Worm (Caenorhabditis elegans) whole organism, late embryonic: ENCODE data around the gene mccc-2.
A peak's percentile ranks its signal among the peaks of the same experiment; 100 is the strongest.

ENCODE experiments used
- C08G9.2 ChIP-seq: sonication (generic microtip); optimal IDR thresholded peaks from 2 replicates; lab custom pipeline; 2016; ENCODE audit warnings: mild to moderate bottlenecking, missing genetic modification characterization, moderate library complexity, missing compliant biosample characterization
- K02D7.2 ChIP-seq: sonication (generic microtip); optimal IDR thresholded peaks from 2 replicates; lab custom pipeline; 2017; ENCODE audit warnings: mild to moderate bottlenecking, missing genetic modification characterization, missing compliant biosample characterization
- K09A11.1 ChIP-seq: sonication (generic microtip); optimal IDR thresholded peaks from 2 replicates; lab custom pipeline; 2017; ENCODE audit warnings: antibody characterized with exemption, mild to moderate bottlenecking, missing genetic modification characterization, missing compliant biosample characterization; ENCODE audit not compliant: insufficient read depth
- T23F11.4 ChIP-seq: fragments of 200-800 bp; sonication (Bioruptor generic); optimal IDR thresholded peaks from 2 replicates; lab custom pipeline; 2018; ENCODE audit warnings: mild to moderate bottlenecking, missing genetic modification characterization, missing compliant biosample characterization
- Y22D7AL.16 ChIP-seq: sonication (generic microtip); optimal IDR thresholded peaks from 2 replicates; lab custom pipeline; 2016; ENCODE audit warnings: missing genetic modification characterization, missing compliant biosample characterization
- ahr-1 ChIP-seq: sonication (generic microtip); optimal IDR thresholded peaks from 2 replicates; lab custom pipeline; 2016; ENCODE audit warnings: missing genetic modification characterization, missing compliant biosample characterization
- ama-1 ChIP-seq: fragments of 150-350 bp; optimal IDR thresholded peaks from 2 replicates; lab custom pipeline; 2014
- ceh-14 ChIP-seq: sonication (generic microtip); optimal IDR thresholded peaks from 2 replicates; lab custom pipeline; 2016; ENCODE audit warnings: missing genotype, missing genetic modification characterization, missing compliant biosample characterization
- ceh-18 ChIP-seq: sonication (generic microtip); optimal IDR thresholded peaks from 2 replicates; lab custom pipeline; 2016; ENCODE audit warnings: missing genetic modification characterization, missing compliant biosample characterization
- ceh-2 ChIP-seq: sonication (generic microtip); optimal IDR thresholded peaks from 2 replicates; lab custom pipeline; 2016; ENCODE audit warnings: missing genotype, missing genetic modification characterization, missing compliant biosample characterization
- ceh-24 ChIP-seq: sonication (generic microtip); optimal IDR thresholded peaks from 2 replicates; lab custom pipeline; 2016; ENCODE audit warnings: mild to moderate bottlenecking, missing genetic modification characterization, missing compliant biosample characterization
- ceh-30 ChIP-seq: fragments of 150-350 bp; optimal IDR thresholded peaks from 2 replicates; lab custom pipeline; 2014; ENCODE audit warnings: missing biosample characterization, missing genetic modification characterization
- ceh-31 ChIP-seq: sonication (generic microtip); optimal IDR thresholded peaks from 2 replicates; lab custom pipeline; 2016; ENCODE audit warnings: missing genetic modification characterization, missing compliant biosample characterization
- ceh-45 ChIP-seq: fragments of 200-800 bp; sonication (Bioruptor generic); IDR thresholded peaks from 2 replicates; pipeline ENCODE4 v1.3.6; 2022; ENCODE audit warnings: missing genetic modification reagents, missing genetic modification characterization, missing compliant biosample characterization
- ceh-48 ChIP-seq: sonication (generic microtip); optimal IDR thresholded peaks from 2 replicates; lab custom pipeline; 2016; ENCODE audit warnings: missing genetic modification characterization, inconsistent platforms, missing compliant biosample characterization
- ceh-6 ChIP-seq: fragments of 200-800 bp; sonication (Bioruptor generic); optimal IDR thresholded peaks from 2 replicates; lab custom pipeline; 2018; ENCODE audit warnings: mild to moderate bottlenecking, missing genetic modification characterization, missing compliant biosample characterization
- ceh-9 ChIP-seq: sonication (generic microtip); optimal IDR thresholded peaks from 2 replicates; lab custom pipeline; 2016; ENCODE audit warnings: mild to moderate bottlenecking, missing genetic modification characterization, inconsistent platforms, missing compliant biosample characterization
- che-1 ChIP-seq: sonication (generic microtip); optimal IDR thresholded peaks from 2 replicates; lab custom pipeline; 2016; ENCODE audit warnings: mild to moderate bottlenecking, missing genetic modification characterization, missing compliant biosample characterization
- dmd-4 ChIP-seq: sonication (generic microtip); optimal IDR thresholded peaks from 2 replicates; lab custom pipeline; 2016; ENCODE audit warnings: borderline replicate concordance, missing genetic modification characterization, missing compliant biosample characterization
- dve-1 ChIP-seq: sonication (generic microtip); optimal IDR thresholded peaks from 2 replicates; lab custom pipeline; 2017; ENCODE audit warnings: antibody characterized with exemption, mild to moderate bottlenecking, missing genetic modification characterization, missing compliant biosample characterization
- elt-4 ChIP-seq: sonication (generic microtip); optimal IDR thresholded peaks from 2 replicates; lab custom pipeline; 2016; ENCODE audit warnings: missing genetic modification characterization, missing compliant biosample characterization
- ets-4 ChIP-seq: sonication (generic microtip); optimal IDR thresholded peaks from 2 replicates; lab custom pipeline; 2016; ENCODE audit warnings: missing genetic modification characterization, missing compliant biosample characterization
- fax-1 ChIP-seq: sonication (generic microtip); optimal IDR thresholded peaks from 2 replicates; lab custom pipeline; 2016; ENCODE audit warnings: missing genotype, missing genetic modification characterization, missing compliant biosample characterization
- fkh-6 ChIP-seq: sonication (generic microtip); optimal IDR thresholded peaks from 2 replicates; lab custom pipeline; 2016; ENCODE audit warnings: missing genetic modification characterization, missing compliant biosample characterization
- hlh-30 ChIP-seq: sonication (generic microtip); optimal IDR thresholded peaks from 2 replicates; lab custom pipeline; 2017; ENCODE audit warnings: antibody characterized with exemption, missing genetic modification characterization, missing compliant biosample characterization; ENCODE audit not compliant: insufficient read depth
- hlh-6 ChIP-seq: sonication (generic microtip); optimal IDR thresholded peaks from 2 replicates; lab custom pipeline; 2016; ENCODE audit warnings: missing genotype, missing genetic modification characterization, missing compliant biosample characterization
- hlh-8 ChIP-seq: sonication (generic microtip); optimal IDR thresholded peaks from 2 replicates; lab custom pipeline; 2016; ENCODE audit warnings: missing genotype, missing genetic modification characterization, missing compliant biosample characterization
- lin-11 ChIP-seq: fragments of 200-800 bp; sonication (Bioruptor generic); optimal IDR thresholded peaks from 2 replicates; lab custom pipeline; 2018; ENCODE audit warnings: mild to moderate bottlenecking, missing genetic modification characterization, missing compliant biosample characterization
- madf-2 ChIP-seq: sonication (generic microtip); optimal IDR thresholded peaks from 2 replicates; lab custom pipeline; 2017; ENCODE audit warnings: missing genetic modification characterization, missing compliant biosample characterization
- nfya-1 ChIP-seq: sonication (generic microtip); optimal IDR thresholded peaks from 2 replicates; lab custom pipeline; 2017; ENCODE audit warnings: missing genetic modification characterization, mild to moderate bottlenecking, missing compliant biosample characterization, antibody characterized with exemption, moderate library complexity
- nhr-11 ChIP-seq: fragments of 150-350 bp; optimal IDR thresholded peaks from 2 replicates; lab custom pipeline; 2014; ENCODE audit warnings: missing biosample characterization, missing genetic modification characterization
- pat-9 ChIP-seq: fragments of 200-800 bp; sonication (Bioruptor generic); optimal IDR thresholded peaks from 2 replicates; lab custom pipeline; 2018; ENCODE audit warnings: mild to moderate bottlenecking, missing genetic modification characterization, moderate library complexity, missing compliant biosample characterization
- pros-1 ChIP-seq: fragments of 150-350 bp; optimal IDR thresholded peaks from 2 replicates; lab custom pipeline; 2014; ENCODE audit warnings: missing biosample characterization, missing genetic modification reagents, missing genetic modification characterization
- ref-2 ChIP-seq: sonication (generic microtip); optimal IDR thresholded peaks from 2 replicates; lab custom pipeline; 2016; ENCODE audit warnings: missing genetic modification characterization, missing compliant biosample characterization
- sdc-2 ChIP-seq: sonication (generic microtip); optimal IDR thresholded peaks from 2 replicates; lab custom pipeline; 2016; ENCODE audit warnings: missing genotype, missing genetic modification characterization, missing compliant biosample characterization
- sox-2 ChIP-seq: fragments of 200-800 bp; sonication (Bioruptor generic); IDR thresholded peaks from 2 replicates; pipeline ENCODE4 v1.3.6; 2022; ENCODE audit warnings: missing genetic modification reagents, missing genetic modification characterization, missing compliant biosample characterization
- sox-4 ChIP-seq: sonication (generic microtip); optimal IDR thresholded peaks from 2 replicates; lab custom pipeline; 2017; ENCODE audit warnings: mild to moderate bottlenecking, missing genetic modification characterization, inconsistent platforms, missing compliant biosample characterization
- syd-9 ChIP-seq: sonication (generic microtip); optimal IDR thresholded peaks from 2 replicates; lab custom pipeline; 2016; ENCODE audit warnings: mild to moderate bottlenecking, missing genetic modification characterization, moderate library complexity, missing compliant biosample characterization
- tbx-2 ChIP-seq: sonication (generic microtip); optimal IDR thresholded peaks from 2 replicates; lab custom pipeline; 2016; ENCODE audit warnings: missing genetic modification characterization, missing compliant biosample characterization
- unc-3 ChIP-seq, 2 experiments: fragments of 200-800 bp in 1 of 2; sonication (Bioruptor generic) in 1 of 2; sonication (generic microtip) in 1 of 2; conservative IDR thresholded peaks in 1 of 2; optimal IDR thresholded peaks in 1 of 2; 2 replicates each; pipeline versions ENCODE4 v1.3.6 to Lab custom; 2016 to 2022; ENCODE audit warnings: missing compliant biosample characterization in 2 of 2, missing genetic modification characterization in 2 of 2, missing genetic modification reagents in 1 of 2
- unc-42 ChIP-seq: sonication (generic microtip); optimal IDR thresholded peaks from 2 replicates; lab custom pipeline; 2016; ENCODE audit warnings: missing genotype, missing genetic modification characterization, missing compliant biosample characterization
- unc-55 ChIP-seq: sonication (generic microtip); optimal IDR thresholded peaks from 2 replicates; lab custom pipeline; 2017; ENCODE audit warnings: missing biosample characterization, missing genetic modification reagents, missing genetic modification characterization
- unc-86 ChIP-seq: sonication (generic microtip); optimal IDR thresholded peaks from 2 replicates; lab custom pipeline; 2016; ENCODE audit warnings: missing genetic modification characterization, missing compliant biosample characterization
- zip-5 ChIP-seq: sonication (generic microtip); optimal IDR thresholded peaks from 2 replicates; lab custom pipeline; 2016; ENCODE audit warnings: missing genetic modification characterization, missing compliant biosample characterization

mccc-2 gene

DNA sequence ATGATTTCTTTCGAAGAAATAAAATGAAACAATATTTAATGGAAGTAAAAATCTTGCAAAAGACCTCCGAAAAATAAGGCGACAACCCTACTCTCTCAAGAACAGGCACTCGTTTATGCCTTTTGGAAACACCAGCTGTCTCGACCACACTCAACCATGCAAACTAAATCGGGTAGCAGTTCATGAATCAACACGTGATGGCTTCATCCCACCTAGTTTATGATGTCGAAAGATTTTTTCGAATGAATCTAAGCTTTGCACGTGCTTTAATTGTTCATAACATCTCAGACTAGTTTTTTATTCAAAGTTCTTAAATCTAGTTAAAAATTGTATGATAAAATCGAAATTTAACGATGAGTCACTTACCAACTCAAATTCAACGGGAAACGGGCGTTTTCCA is 35.9 kb downstream of the mccc-2 start:
- no peak for TF ChIP-seq hlh-6 (tag; lab: Kevin White, UChicago)
- no peak for TF ChIP-seq sox-2
- TF ChIP-seq ama-1 (lab: Kevin White, UChicago): peak; percentile 9
- no peak for TF ChIP-seq ceh-9

DNA sequence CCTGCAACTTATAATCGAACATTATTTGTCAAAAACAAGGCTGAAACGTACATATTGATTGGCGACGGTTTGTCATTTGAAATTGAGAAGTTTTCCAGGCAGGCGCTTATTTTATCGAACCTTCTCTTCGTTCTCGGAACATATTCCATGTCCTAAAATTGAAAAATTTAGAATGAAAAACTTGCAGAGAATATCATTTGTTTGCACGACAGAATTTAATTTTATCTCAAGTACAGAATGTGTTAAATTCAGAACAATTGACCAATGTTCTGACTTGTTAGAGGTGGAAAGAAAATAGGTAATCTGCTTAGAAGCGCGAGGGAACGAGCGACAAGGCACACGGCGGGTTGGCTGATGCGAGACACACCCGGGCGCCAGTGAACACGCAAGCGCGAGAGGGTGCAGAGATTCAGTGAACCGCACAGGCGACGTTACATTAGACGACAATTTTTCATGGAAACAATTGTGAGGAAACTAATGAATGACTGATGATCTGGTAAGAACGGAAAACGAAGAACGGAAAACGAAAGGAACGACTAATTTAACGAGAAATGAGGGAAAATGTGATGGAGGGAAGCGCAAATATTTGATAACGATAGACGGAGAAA is 36.7 kb downstream of the mccc-2 start:
- TF ChIP-seq ceh-18 (peak; percentile 16), fkh-6 (tag; lab: Kevin White, UChicago) (peak; percentile 57), sox-4 (tag; lab: Kevin White, UChicago) (peak; percentile 10), unc-55 (GFP tag; lab: Kevin White, UChicago) (peak; percentile 27), ceh-31 (tag; lab: Kevin White, UChicago) (peak; percentile 61), pat-9 (tag; lab: Kevin White, UChicago) (no peak), unc-42 (tag; lab: Kevin White, UChicago) (peak; percentile 50), syd-9 (tag; lab: Kevin White, UChicago) (peak; percentile 66), hlh-30 (tag; lab: Kevin White, UChicago) (no peak), tbx-2 (tag; lab: Kevin White, UChicago) (peak; percentile 47), ceh-30 (tag; lab: Kevin White, UChicago) (peak; percentile 71), nfya-1 (peak; percentile 43), sox-2 (no peak), lin-11 (peak; percentile 9), pros-1 (peak; percentile 58), K09A11.1 (no peak), ahr-1 (tag; lab: Kevin White, UChicago) (no peak), ama-1 (lab: Kevin White, UChicago) (peak; percentile 35)

DNA sequence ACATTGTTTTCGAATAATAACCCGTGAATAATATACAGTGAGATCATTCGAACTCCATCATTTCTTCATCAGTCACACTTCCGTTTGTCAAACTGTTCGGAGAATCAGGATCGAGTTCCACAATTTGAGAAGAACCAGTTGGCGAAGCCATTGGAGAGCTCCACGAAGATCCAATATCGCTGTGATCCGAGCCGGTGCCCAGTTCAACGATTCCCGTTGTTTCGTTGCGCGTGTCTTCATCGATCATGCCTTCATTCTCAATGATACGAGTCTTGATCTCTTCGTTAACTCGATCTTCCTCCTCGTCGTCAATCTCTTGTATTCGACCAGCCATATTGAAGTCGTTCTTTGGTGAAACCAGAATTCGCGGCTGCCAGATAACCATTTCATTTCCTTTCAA is 37.5 kb downstream of the mccc-2 start:
- TF ChIP-seq ceh-31 (tag; lab: Kevin White, UChicago): no peak
- TF ChIP-seq pros-1: no peak
- TF ChIP-seq elt-4 (tag; lab: Kevin White, UChicago): no peak
- TF ChIP-seq dmd-4 (tag; lab: Kevin White, UChicago): no peak
- TF ChIP-seq K09A11.1: no peak
- no peak for TF ChIP-seq sox-4 (tag; lab: Kevin White, UChicago)

DNA sequence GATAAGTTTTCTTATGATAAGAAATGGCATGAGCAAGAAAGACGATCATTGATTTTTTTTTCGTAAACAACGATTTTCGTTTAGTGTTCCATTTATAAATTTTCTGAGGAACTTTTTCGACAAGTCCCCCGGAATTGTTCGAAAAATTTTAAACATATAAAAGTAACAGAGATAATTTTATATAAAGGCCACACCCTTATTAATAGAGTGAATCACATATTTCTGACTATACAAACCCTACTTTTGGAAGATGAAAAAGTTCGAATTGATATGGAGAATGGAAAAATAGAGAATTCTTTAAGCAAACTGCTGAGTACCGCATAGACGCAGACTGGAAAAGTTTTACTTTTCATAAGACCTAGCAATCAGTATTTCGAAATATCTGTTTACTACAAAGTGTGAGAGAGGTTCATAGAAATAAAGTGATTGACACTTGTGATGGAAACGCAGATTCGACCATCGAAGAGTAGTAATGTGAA is 38.0 kb downstream of the mccc-2 start:
- TF ChIP-seq C08G9.2 (tag; lab: Kevin White, UChicago): no peak
- no peak for TF ChIP-seq K09A11.1
- TF ChIP-seq ama-1 (lab: Kevin White, UChicago): peak; percentile 49
- TF ChIP-seq che-1 (tag; lab: Kevin White, UChicago): no peak
- TF ChIP-seq unc-42 (tag; lab: Kevin White, UChicago): no peak
- TF ChIP-seq ref-2 (tag; lab: Kevin White, UChicago): no peak
- TF ChIP-seq ets-4: no peak
- no peak for TF ChIP-seq hlh-6 (tag; lab: Kevin White, UChicago)
- TF ChIP-seq pat-9 (tag; lab: Kevin White, UChicago): no peak
- TF ChIP-seq ceh-24 (tag; lab: Kevin White, UChicago): no peak
- no peak for TF ChIP-seq nhr-11
- TF ChIP-seq unc-86 (tag; lab: Kevin White, UChicago): no peak
- TF ChIP-seq sdc-2 (tag; lab: Kevin White, UChicago): no peak
- TF ChIP-seq ceh-48 (tag; lab: Kevin White, UChicago): no peak
- TF ChIP-seq ceh-6 (GFP tag; lab: Kevin White, UChicago): no peak
- no peak for TF ChIP-seq ceh-9
- TF ChIP-seq ahr-1 (tag; lab: Kevin White, UChicago): no peak
- TF ChIP-seq hlh-8 (tag; lab: Kevin White, UChicago): no peak
- no peak for TF ChIP-seq Y22D7AL.16 (tag; lab: Kevin White, UChicago)
- peak; percentile 15 for TF ChIP-seq T23F11.4 (GFP tag; lab: Kevin White, UChicago)
- TF ChIP-seq fax-1 (tag; lab: Kevin White, UChicago): no peak
- TF ChIP-seq pros-1: no peak
- no peak for TF ChIP-seq unc-3 (GFP tag; conservative IDR thresholded peaks at IDR 0.05; lab: Robert Waterston, UW)
- TF ChIP-seq unc-3 (tag; optimal IDR thresholded peaks at IDR 0.05; lab: Kevin White, UChicago): no peak
- no peak for TF ChIP-seq hlh-30 (tag; lab: Kevin White, UChicago)
- TF ChIP-seq ceh-30 (tag; lab: Kevin White, UChicago): peak; percentile 78
- TF ChIP-seq ceh-2 (tag; lab: Kevin White, UChicago): no peak
- no peak for TF ChIP-seq madf-2
- peak; percentile 27 for TF ChIP-seq K02D7.2
- TF ChIP-seq zip-5 (tag; lab: Kevin White, UChicago): no peak
- TF ChIP-seq ceh-45 (GFP tag; lab: Robert Waterston, UW): no peak
- TF ChIP-seq lin-11: no peak
- TF ChIP-seq ceh-14 (tag; lab: Kevin White, UChicago): no peak
- TF ChIP-seq dve-1: no peak
